Fruit fly (Drosophila melanogaster): ENCODE measurements around the gene Lim3.

Gene Lim3

DNA sequence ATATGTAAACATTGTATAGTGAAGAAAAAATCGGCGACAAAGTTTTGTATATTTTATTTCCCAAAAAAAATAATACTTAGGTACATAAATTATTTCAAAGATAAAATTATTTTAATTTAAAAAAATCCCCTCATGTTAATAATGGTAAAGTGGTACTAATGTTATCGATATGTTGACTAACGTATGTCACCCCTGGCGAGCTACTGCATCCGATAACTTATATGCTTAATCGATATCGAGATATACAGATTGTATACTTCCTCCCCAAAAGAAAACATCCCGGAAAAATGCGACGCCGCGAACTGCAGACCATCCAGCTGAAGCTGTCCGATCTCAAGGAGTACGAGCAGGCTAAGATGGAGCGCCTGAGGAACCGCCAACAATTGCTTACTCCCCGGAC is 43.5 kb downstream of the Lim3 start, which contains the start of gene CG17343:
Gene CG17343 (plus strand): TSS at position 224 of the 400 bp plus-strand sequence.
- TF ChIP-seq Rel (GFP tag; optimal IDR thresholded peaks at IDR 0.05) (no peak), Rel (tag; optimal IDR thresholded peaks at IDR 0.05) (peak; percentile 90), jim (GFP tag; optimal IDR thresholded peaks at IDR 0.05) (no peak)

DNA sequence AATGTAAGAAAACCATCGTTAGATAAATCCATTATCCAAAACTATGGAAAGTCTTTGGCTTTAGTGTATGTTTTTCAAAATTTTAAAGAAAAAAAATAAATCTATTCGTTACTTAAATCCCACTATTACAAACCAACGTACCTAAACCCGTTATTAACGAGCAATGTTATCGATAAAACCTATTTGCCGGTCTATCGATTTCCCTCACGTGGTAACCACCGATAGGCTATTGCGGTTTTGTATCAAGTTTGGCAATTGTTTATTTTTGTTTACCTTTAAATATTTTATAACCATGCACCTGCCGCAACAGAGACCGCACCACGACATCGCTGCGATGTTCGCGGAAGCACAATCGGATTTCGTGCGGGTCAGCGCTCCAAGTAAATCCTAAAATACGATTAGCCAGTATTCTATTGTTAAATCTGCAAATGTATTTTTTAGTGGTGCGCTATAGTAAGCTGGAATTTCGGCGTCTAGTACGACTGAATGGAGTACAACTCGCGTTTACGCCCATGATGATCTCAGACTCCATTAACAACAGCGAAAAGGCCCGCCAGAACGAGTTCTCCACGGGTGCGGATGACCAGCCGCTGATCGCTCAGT is 45.0 kb downstream of the Lim3 start, which contains the start of gene Dus4:
Gene Dus4 (plus strand): TSS at position 206 of the 603 bp plus-strand sequence.
- peak; percentile 36 for TF ChIP-seq Myc (optimal IDR thresholded peaks at IDR 0.05)
- no peak for TF ChIP-seq woc (GFP tag; optimal IDR thresholded peaks at IDR 0.05)

DNA sequence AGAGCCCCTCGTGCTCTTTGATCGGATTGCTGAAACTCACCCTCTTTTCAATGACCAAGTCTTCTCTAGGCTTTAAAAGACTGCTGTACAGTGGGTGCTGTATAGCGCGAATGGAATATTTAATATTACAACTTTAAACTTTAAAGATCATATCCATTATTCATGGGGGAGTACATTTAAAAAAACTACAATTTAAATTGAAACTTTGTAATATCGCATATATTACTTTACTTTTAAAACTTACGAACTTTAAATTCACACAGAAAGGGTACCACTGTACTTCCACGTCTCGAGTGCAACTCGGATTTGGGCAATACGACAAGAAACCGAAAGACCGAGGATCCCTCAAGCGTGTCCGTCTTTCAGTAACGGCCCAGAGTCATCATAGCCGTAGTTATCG is 49.3 kb downstream of the Lim3 start, which contains the start of gene Phlpp:
Gene Phlpp (plus strand): TSS at position 214 of the 400 bp plus-strand sequence.
- TF ChIP-seq woc (GFP tag; optimal IDR thresholded peaks at IDR 0.05) (no peak), ey (GFP tag; optimal IDR thresholded peaks at IDR 0.05) (peak; percentile 17)

DNA sequence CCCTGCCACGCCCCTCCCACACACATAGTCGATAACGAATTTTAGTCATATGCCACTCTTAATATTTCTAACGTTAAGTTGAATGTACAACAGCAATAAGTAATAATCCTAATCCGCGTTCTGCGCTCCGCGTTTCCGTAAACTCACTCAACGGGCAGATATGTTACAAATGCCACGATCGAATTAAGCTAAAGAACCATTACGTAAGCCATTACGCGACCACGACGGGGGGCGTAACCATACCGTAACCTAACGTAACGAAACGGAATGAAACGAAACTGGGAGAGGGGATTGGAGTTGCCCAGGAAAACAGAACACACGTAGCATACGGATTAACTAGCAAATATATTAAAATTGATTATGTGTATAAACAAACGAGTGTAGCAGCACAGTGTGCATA is 50.4 kb downstream of the Lim3 start:
- TF ChIP-seq Hr78 (GFP tag; optimal IDR thresholded peaks at IDR 0.05) (no peak), CG9705 (GFP tag; optimal IDR thresholded peaks at IDR 0.05) (no peak), Myc (optimal IDR thresholded peaks at IDR 0.05) (no peak), N (GFP tag; optimal IDR thresholded peaks at IDR 0.05) (no peak), GATAd (GFP tag; optimal IDR thresholded peaks at IDR 0.05) (no peak), Hnf4 (GFP tag; optimal IDR thresholded peaks at IDR 0.05) (no peak), CrebA (GFP tag; optimal IDR thresholded peaks at IDR 0.05; ENCODE audit: borderline replicate concordance) (no peak), Dfd (GFP tag; optimal IDR thresholded peaks at IDR 0.05) (no peak), Dif (GFP tag; optimal IDR thresholded peaks at IDR 0.05; ENCODE audit: partially characterized antibody) (no peak), sv (GFP tag; optimal IDR thresholded peaks at IDR 0.05) (no peak), tai (GFP tag; optimal IDR thresholded peaks at IDR 0.05) (no peak), CG32264 (GFP tag; optimal IDR thresholded peaks at IDR 0.05) (no peak)

DNA sequence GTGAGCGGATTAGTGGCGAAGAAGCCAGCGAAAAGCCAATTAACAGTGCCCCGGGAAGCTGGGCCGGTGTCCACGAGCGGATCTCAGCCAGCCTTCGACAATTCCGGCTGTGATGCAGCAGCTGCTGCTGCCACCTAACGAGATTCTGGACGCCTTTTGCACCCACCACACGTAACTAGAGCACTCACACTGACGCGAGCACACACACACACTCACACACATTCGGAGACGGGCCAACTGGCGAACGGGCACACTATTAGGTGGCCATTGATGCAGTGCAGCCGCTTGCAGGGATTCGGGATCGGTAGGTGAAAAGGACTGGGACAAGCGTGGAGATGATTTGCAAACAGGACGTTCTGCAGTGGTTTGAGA is 53.7 kb downstream of the Lim3 start:
- TF ChIP-seq Hnf4 (GFP tag; optimal IDR thresholded peaks at IDR 0.05) = no peak

DNA sequence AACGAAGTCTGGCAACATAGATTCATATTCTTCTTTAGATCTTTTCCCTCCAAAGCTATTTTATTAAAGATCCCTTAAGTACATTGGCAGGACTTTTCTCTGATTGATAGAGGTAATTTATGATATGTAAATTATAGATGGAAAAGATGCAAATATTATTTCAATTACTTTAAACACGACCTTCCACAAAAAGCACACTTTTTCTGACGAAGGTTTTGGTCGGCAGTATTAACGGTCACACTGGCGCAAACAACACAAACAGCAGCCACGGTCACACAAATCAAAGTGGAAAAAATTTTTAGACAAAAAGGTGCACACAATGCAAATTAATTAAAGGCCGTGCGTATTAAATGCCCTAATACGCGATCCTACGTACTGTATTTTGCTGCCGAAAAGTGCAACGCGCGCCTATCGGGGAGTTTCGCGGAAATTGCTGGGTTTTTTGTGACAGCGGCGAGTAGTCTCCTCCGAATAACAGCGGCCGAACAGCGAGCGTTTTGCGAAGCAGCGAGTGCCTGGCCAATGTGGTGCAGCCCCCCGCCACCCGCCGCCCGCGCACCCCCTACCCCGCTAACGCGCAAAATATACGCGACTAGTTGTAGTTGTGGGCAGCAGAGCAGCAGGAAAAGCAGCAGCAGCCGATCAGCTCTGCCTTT is 54.2 kb downstream of the Lim3 start, which contains the start of gene CG10492:
Gene CG10492 (plus strand): TSS at position 219 of the 656 bp plus-strand sequence.
- TF ChIP-seq Jra (GFP tag; optimal IDR thresholded peaks at IDR 0.05) (no peak), Myc (optimal IDR thresholded peaks at IDR 0.05) (peak; percentile 70), Rel (GFP tag; optimal IDR thresholded peaks at IDR 0.05) (no peak), Rel (tag; optimal IDR thresholded peaks at IDR 0.05) (peak; percentile 63), Sp1 (GFP tag; optimal IDR thresholded peaks at IDR 0.05) (peak; percentile 11), rgr (GFP tag; optimal IDR thresholded peaks at IDR 0.05) (peak; percentile 4)

DNA sequence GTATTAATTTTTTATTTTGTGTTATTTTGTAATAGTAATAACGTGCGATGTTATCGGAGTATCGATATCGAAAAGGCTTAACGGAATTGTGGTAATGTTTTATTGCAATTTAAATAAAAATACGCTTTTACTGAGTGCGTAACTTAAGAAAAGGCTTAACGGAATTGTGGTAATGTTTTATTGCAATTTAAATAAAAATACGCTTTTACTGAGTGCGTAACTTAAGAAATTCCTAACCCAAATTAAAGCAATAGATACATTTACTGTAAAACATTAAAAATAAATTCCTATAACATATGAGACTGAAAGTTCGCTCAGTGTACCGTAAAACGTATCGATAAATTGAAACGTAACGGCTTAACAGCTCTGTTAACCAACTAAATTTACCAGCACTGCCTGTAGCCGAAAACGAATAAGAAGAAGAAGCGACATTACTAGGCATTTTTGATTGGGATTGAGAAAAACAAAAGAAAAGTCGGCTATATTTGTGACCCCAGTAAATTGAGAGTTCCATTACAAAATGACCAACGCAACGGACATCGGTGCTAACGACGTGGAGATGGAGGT is 56.6 kb downstream of the Lim3 start, which contains the start of gene Rpn3:
Gene Rpn3 (plus strand): TSS at position 257 of the 567 bp plus-strand sequence.
- no peak for TF ChIP-seq dmrt93B (GFP tag; optimal IDR thresholded peaks at IDR 0.05)
- TF ChIP-seq CG9705 (GFP tag; optimal IDR thresholded peaks at IDR 0.05) = peak; percentile 52
- TF ChIP-seq Jra (GFP tag; optimal IDR thresholded peaks at IDR 0.05) = peak; percentile 89
- TF ChIP-seq GATAd (GFP tag; optimal IDR thresholded peaks at IDR 0.05) = no peak
- peak; percentile 79 for TF ChIP-seq ey (GFP tag; optimal IDR thresholded peaks at IDR 0.05)
- no peak for TF ChIP-seq usp (GFP tag; optimal IDR thresholded peaks at IDR 0.05)
- TF ChIP-seq fru (GFP tag; optimal IDR thresholded peaks at IDR 0.05) = peak; percentile 88
- no peak for TF ChIP-seq Hnf4 (GFP tag; optimal IDR thresholded peaks at IDR 0.05)
- no peak for TF ChIP-seq tai (GFP tag; optimal IDR thresholded peaks at IDR 0.05)
- no peak for TF ChIP-seq Hr78 (GFP tag; optimal IDR thresholded peaks at IDR 0.05)
- peak; percentile 18 for TF ChIP-seq Hr83 (GFP tag; optimal IDR thresholded peaks at IDR 0.05; ENCODE audit: poor library complexity, severe bottlenecking)
- TF ChIP-seq OdsH (GFP tag; optimal IDR thresholded peaks at IDR 0.05) = peak; percentile 76
- no peak for TF ChIP-seq sage (GFP tag; optimal IDR thresholded peaks at IDR 0.05)
- TF ChIP-seq Myc (optimal IDR thresholded peaks at IDR 0.05) = no peak
- peak; percentile 22 to 89 for TF ChIP-seq foxo (GFP tag; optimal IDR thresholded peaks at IDR 0.05)
- TF ChIP-seq Dif (GFP tag; optimal IDR thresholded peaks at IDR 0.05; ENCODE audit: partially characterized antibody) = no peak
- TF ChIP-seq Abd-B (GFP tag; optimal IDR thresholded peaks at IDR 0.05) = no peak
- TF ChIP-seq dl (GFP tag; optimal IDR thresholded peaks at IDR 0.05; ENCODE audit: insufficient read depth in 1 of 2, partially characterized antibody in 2 of 2) = no peak
- peak; percentile 77 for TF ChIP-seq HLH106 (tag; optimal IDR thresholded peaks at IDR 0.05)
- TF ChIP-seq Mio (GFP tag; optimal IDR thresholded peaks at IDR 0.05) = no peak
- TF ChIP-seq lola (GFP tag; optimal IDR thresholded peaks at IDR 0.05) = no peak
- no peak for TF ChIP-seq woc (GFP tag; optimal IDR thresholded peaks at IDR 0.05)
- TF ChIP-seq dsf (GFP tag; optimal IDR thresholded peaks at IDR 0.05; ENCODE audit: borderline replicate concordance) = peak; percentile 86
- peak; percentile 77 for TF ChIP-seq psq (GFP tag; optimal IDR thresholded peaks at IDR 0.05)
- TF ChIP-seq jim (GFP tag; optimal IDR thresholded peaks at IDR 0.05) = no peak
- no peak for TF ChIP-seq brk (GFP tag; optimal IDR thresholded peaks at IDR 0.05)

Data from whole organism, wandering third instar larva.